Fruit fly (Drosophila melanogaster): ENCODE measurements around the gene CG13962.

dm6 chr2L:19801951-19802612 is 12.2 kb downstream of the CG13962 start:
- TF ChIP-seq CG33017 (tag; optimal IDR thresholded peaks at IDR 0.05) (no peak), CG7045 (GFP tag; optimal IDR thresholded peaks at IDR 0.05) (no peak), CG12768 (GFP tag; optimal IDR thresholded peaks at IDR 0.05) (no peak), Mnt (GFP tag; optimal IDR thresholded peaks at IDR 0.05) (no peak), pad (GFP tag; optimal IDR thresholded peaks at IDR 0.05) (no peak), CG1620 (GFP tag; optimal IDR thresholded peaks at IDR 0.05) (no peak), bab1 (GFP tag; optimal IDR thresholded peaks at IDR 0.05) (no peak), cnc (optimal IDR thresholded peaks at IDR 0.05) (no peak), kay (GFP tag; ENCODE audit: borderline replicate concordance) (no peak), CG11617 (GFP tag; optimal IDR thresholded peaks at IDR 0.05) (no peak), CG14711 (tag; optimal IDR thresholded peaks at IDR 0.05) (no peak), Crg-1 (GFP tag; optimal IDR thresholded peaks at IDR 0.05) (no peak)

All from whole organism, adult.